Fruit fly (Drosophila melanogaster) whole organism, wandering third instar larva: ENCODE measurements around the gene Slu7.

ENCODE experiments used
- OdsH ChIP-seq: fragments of 200-800 bp; sonication (Bioruptor generic); optimal IDR thresholded peaks from 2 replicates; lab custom pipeline; 2016; ENCODE audit warnings: missing biosample characterization, mild to moderate bottlenecking, missing genetic modification characterization
- h ChIP-seq: fragments of 200-800 bp; sonication (Bioruptor generic); optimal IDR thresholded peaks from 3 replicates; lab custom pipeline; 2016; ENCODE audit warnings: missing biosample characterization, mild to moderate bottlenecking, missing genetic modification characterization
- pan ChIP-seq: fragments of >200 bp; optimal IDR thresholded peaks from 2 replicates; lab custom pipeline; 2017
- psq ChIP-seq: fragments of 200-800 bp; sonication (Bioruptor generic); optimal IDR thresholded peaks from 3 replicates; lab custom pipeline; 2017; ENCODE audit warnings: missing biosample characterization, mild to moderate bottlenecking, missing genetic modification characterization, moderate library complexity

- TF ChIP-seq h (no peak), psq (no peak), OdsH (GFP tag; lab: Kevin White, UChicago) (no peak), pan (lab: Kevin White, UChicago) (no peak)
Measured at dm6 chr3R:29005622-29006018, 33.3 kb downstream of the Slu7 start.
